Fruit fly (Drosophila melanogaster): ENCODE data around the gene CG45081.

Gene CG45081

DNA sequence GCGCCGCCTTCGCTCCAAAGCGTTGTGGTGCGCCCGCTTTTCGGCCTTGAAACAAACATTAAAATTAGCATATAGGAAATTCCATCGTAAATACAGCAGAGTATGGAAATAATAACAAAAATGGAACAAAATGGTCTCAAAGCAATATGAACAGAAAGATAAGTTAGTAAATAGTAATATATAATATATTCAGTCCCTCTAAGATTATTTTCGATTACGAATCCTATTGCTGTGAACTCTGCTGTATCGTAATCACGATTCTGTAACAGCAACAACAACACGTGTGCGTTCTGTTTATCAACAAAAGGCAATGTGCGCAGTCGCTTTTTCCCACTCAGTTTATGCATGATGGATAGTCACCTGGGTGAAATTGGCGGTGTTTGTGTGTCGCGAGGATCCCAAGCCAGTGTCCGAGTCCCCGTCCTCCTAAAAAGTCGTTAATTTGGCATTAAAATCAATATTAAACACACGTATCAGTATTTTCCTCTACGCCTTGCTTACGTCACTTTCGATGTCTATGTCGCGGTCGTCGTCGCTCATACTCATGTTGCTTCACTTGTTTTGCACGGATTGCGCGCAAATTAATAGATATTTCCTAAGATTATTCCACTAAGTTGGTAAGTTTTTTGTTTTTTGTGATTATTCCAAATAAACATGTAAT, 2.3 kb upstream of the CG45081 start, which contains the start of the genes CG42374 and Mettl5:
TSS of gene CG42374 (plus strand) at position 287 of the 661 bp plus-strand sequence.
TSS of gene Mettl5 (plus strand) at position 287 of the 661 bp plus-strand sequence.
- TF ChIP-seq lola (GFP tag; optimal IDR thresholded peaks at IDR 0.05) (no peak), fru (GFP tag; optimal IDR thresholded peaks at IDR 0.05) (peak; percentile 24), brk (GFP tag; optimal IDR thresholded peaks at IDR 0.05) (no peak), OdsH (GFP tag; optimal IDR thresholded peaks at IDR 0.05) (peak; percentile 31), sage (GFP tag; optimal IDR thresholded peaks at IDR 0.05) (peak; percentile 17), HLH106 (tag; optimal IDR thresholded peaks at IDR 0.05) (peak; percentile 15), woc (GFP tag; optimal IDR thresholded peaks at IDR 0.05) (no peak)

DNA sequence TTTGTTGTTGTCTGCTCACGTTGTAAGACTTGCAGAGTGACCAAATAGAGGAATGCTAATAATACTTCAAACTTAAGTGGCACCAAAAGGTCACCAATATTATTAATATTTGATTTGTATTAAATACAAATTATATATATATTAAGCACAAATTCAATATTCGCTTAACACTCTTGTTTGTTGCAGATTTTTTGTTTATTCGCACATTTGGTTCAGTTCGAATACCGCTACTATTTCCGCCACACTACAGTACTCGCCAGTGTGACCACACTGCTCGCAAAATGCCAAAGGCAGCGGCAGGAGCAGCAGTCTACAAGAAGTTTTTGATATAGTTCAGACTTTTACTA, 1.7 kb upstream of the CG45081 start, which contains the start of gene Max:
TSS of gene Max (minus strand) at position 44 of the 347 bp plus-strand sequence.
- TF ChIP-seq ey (GFP tag; optimal IDR thresholded peaks at IDR 0.05) (peak; percentile 32), OdsH (GFP tag; optimal IDR thresholded peaks at IDR 0.05) (peak; percentile 41), Sp1 (GFP tag; optimal IDR thresholded peaks at IDR 0.05) (peak; percentile 73), fru (GFP tag; optimal IDR thresholded peaks at IDR 0.05) (peak; percentile 35), HLH106 (tag; optimal IDR thresholded peaks at IDR 0.05) (peak; percentile 78), rgr (GFP tag; optimal IDR thresholded peaks at IDR 0.05) (peak; percentile 75), dsf (GFP tag; optimal IDR thresholded peaks at IDR 0.05; ENCODE audit: borderline replicate concordance) (no peak), Hnf4 (GFP tag; optimal IDR thresholded peaks at IDR 0.05) (peak; percentile 37), foxo (GFP tag; optimal IDR thresholded peaks at IDR 0.05) (peak in 1 of 2 experiments; percentile 78), Rel (GFP tag; optimal IDR thresholded peaks at IDR 0.05) (no peak), Rel (tag; optimal IDR thresholded peaks at IDR 0.05) (peak; percentile 40), Hr83 (GFP tag; optimal IDR thresholded peaks at IDR 0.05; ENCODE audit: poor library complexity, severe bottlenecking) (peak; percentile 13), h (GFP tag; optimal IDR thresholded peaks at IDR 0.05) (peak; percentile 57), psq (GFP tag; optimal IDR thresholded peaks at IDR 0.05) (peak; percentile 58), Myc (optimal IDR thresholded peaks at IDR 0.05) (peak; percentile 6), sage (GFP tag; optimal IDR thresholded peaks at IDR 0.05) (peak; percentile 32), Vsx2 (GFP tag; optimal IDR thresholded peaks at IDR 0.05; ENCODE audit: partially characterized antibody) (no peak), CG9705 (GFP tag; optimal IDR thresholded peaks at IDR 0.05) (peak; percentile 68), Mio (GFP tag; optimal IDR thresholded peaks at IDR 0.05) (no peak), usp (GFP tag; optimal IDR thresholded peaks at IDR 0.05) (no peak), br (GFP tag; optimal IDR thresholded peaks at IDR 0.05) (peak; percentile 4)

DNA sequence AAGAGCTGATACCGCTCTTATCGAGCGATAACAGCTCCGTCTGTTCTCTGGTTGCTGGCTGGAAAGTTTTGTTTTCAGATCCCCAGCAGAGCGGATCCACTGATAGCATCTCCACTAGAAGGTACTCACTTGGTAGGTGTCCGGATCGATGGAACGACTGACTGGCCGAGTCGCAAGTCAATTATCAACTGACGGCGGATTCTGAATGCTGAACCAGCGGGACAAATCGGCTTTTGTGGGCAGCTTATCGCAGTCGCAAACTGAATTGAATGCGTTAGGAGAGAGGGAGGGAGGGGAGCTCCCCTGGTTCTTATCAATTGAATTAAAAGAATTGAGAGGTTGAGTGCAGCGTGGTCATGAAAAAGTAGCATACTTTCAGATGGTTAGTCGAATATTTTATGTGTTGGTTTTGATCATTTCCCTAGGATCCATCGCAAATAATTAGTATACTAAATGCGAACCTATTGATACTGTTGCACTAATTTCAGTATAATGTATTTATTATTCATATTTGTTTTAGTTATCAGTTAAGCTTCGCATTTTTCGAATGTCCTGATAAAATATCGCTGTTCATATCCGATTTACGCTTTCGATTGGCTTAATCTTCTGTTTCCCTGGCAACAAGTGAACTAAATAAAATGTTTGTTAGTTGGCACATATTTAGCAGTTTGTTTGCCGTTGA, 3.0 kb downstream of the CG45081 start, which contains the start of the genes Aldh7A1 and CG14085:
TSS of gene Aldh7A1 (minus strand) at position 194 of the 682 bp plus-strand sequence.
TSS of gene CG14085 (plus strand) at position 632 of the 682 bp plus-strand sequence.
- TF ChIP-seq CG9705 (GFP tag; optimal IDR thresholded peaks at IDR 0.05) (no peak), psq (GFP tag; optimal IDR thresholded peaks at IDR 0.05) (no peak), Myc (optimal IDR thresholded peaks at IDR 0.05) (no peak), pan (optimal IDR thresholded peaks at IDR 0.05) (no peak), Mio (GFP tag; optimal IDR thresholded peaks at IDR 0.05) (no peak), fru (GFP tag; optimal IDR thresholded peaks at IDR 0.05) (peak; percentile 10), CG32264 (GFP tag; optimal IDR thresholded peaks at IDR 0.05) (no peak), OdsH (GFP tag; optimal IDR thresholded peaks at IDR 0.05) (no peak), sv (GFP tag; optimal IDR thresholded peaks at IDR 0.05) (no peak), CrebA (GFP tag; optimal IDR thresholded peaks at IDR 0.05; ENCODE audit: borderline replicate concordance) (no peak), Hnf4 (GFP tag; optimal IDR thresholded peaks at IDR 0.05) (no peak), Dfd (GFP tag; optimal IDR thresholded peaks at IDR 0.05) (no peak), br (GFP tag; optimal IDR thresholded peaks at IDR 0.05) (peak; percentile 25), foxo (GFP tag; optimal IDR thresholded peaks at IDR 0.05) (peak in 1 of 2 experiments; percentile 23), GATAd (GFP tag; optimal IDR thresholded peaks at IDR 0.05) (peak; percentile 65), h (GFP tag; optimal IDR thresholded peaks at IDR 0.05) (peak; percentile 48), rgr (GFP tag; optimal IDR thresholded peaks at IDR 0.05) (peak; percentile 56), HLH106 (tag; optimal IDR thresholded peaks at IDR 0.05) (no peak), jim (GFP tag; optimal IDR thresholded peaks at IDR 0.05) (no peak), N (GFP tag; optimal IDR thresholded peaks at IDR 0.05) (no peak), Hr78 (GFP tag; optimal IDR thresholded peaks at IDR 0.05) (no peak), Dif (GFP tag; optimal IDR thresholded peaks at IDR 0.05; ENCODE audit: partially characterized antibody) (peak; percentile 59), Sp1 (GFP tag; optimal IDR thresholded peaks at IDR 0.05) (no peak), ey (GFP tag; optimal IDR thresholded peaks at IDR 0.05) (no peak), brk (GFP tag; optimal IDR thresholded peaks at IDR 0.05) (no peak), woc (GFP tag; optimal IDR thresholded peaks at IDR 0.05) (no peak), Jra (GFP tag; optimal IDR thresholded peaks at IDR 0.05) (no peak), lola (GFP tag; optimal IDR thresholded peaks at IDR 0.05) (no peak), sage (GFP tag; optimal IDR thresholded peaks at IDR 0.05) (no peak), Hr83 (GFP tag; optimal IDR thresholded peaks at IDR 0.05; ENCODE audit: poor library complexity, severe bottlenecking) (no peak), tai (GFP tag; optimal IDR thresholded peaks at IDR 0.05) (no peak), usp (GFP tag; optimal IDR thresholded peaks at IDR 0.05) (no peak), dmrt93B (GFP tag; optimal IDR thresholded peaks at IDR 0.05) (no peak), dl (GFP tag; optimal IDR thresholded peaks at IDR 0.05; ENCODE audit: insufficient read depth in 1 of 2, partially characterized antibody in 2 of 2) (no peak), Abd-B (GFP tag; optimal IDR thresholded peaks at IDR 0.05) (no peak), Vsx2 (GFP tag; optimal IDR thresholded peaks at IDR 0.05; ENCODE audit: partially characterized antibody) (no peak), Rel (GFP tag; optimal IDR thresholded peaks at IDR 0.05) (no peak), Rel (tag; optimal IDR thresholded peaks at IDR 0.05) (peak; percentile 51), dsf (GFP tag; optimal IDR thresholded peaks at IDR 0.05; ENCODE audit: borderline replicate concordance) (no peak)

Data from whole organism, wandering third instar larva.